Worm (Caenorhabditis elegans) whole organism, late embryonic: ENCODE measurements around the gene F47B7.2.

ENCODE experiments used
- Y22D7AL.16 ChIP-seq: sonication (generic microtip); optimal IDR thresholded peaks from 2 replicates; lab custom pipeline; 2016; ENCODE audit warnings: missing genetic modification characterization, missing compliant biosample characterization
- ama-1 ChIP-seq: fragments of 150-350 bp; optimal IDR thresholded peaks from 2 replicates; lab custom pipeline; 2014
- ceh-22 ChIP-seq: sonication (generic microtip); optimal IDR thresholded peaks from 2 replicates; lab custom pipeline; 2017; ENCODE audit warnings: missing biosample characterization, missing genetic modification characterization
- eyg-1 ChIP-seq: sonication (generic microtip); optimal IDR thresholded peaks from 2 replicates; lab custom pipeline; 2016; ENCODE audit warnings: missing genotype, missing genetic modification characterization, missing compliant biosample characterization
- pat-9 ChIP-seq: fragments of 200-800 bp; sonication (Bioruptor generic); optimal IDR thresholded peaks from 2 replicates; lab custom pipeline; 2018; ENCODE audit warnings: mild to moderate bottlenecking, missing genetic modification characterization, moderate library complexity, missing compliant biosample characterization
- sdc-2 ChIP-seq: sonication (generic microtip); optimal IDR thresholded peaks from 2 replicates; lab custom pipeline; 2016; ENCODE audit warnings: missing genotype, missing genetic modification characterization, missing compliant biosample characterization
- sox-4 ChIP-seq: sonication (generic microtip); optimal IDR thresholded peaks from 2 replicates; lab custom pipeline; 2017; ENCODE audit warnings: mild to moderate bottlenecking, missing genetic modification characterization, inconsistent platforms, missing compliant biosample characterization
- syd-9 ChIP-seq: sonication (generic microtip); optimal IDR thresholded peaks from 2 replicates; lab custom pipeline; 2016; ENCODE audit warnings: mild to moderate bottlenecking, missing genetic modification characterization, moderate library complexity, missing compliant biosample characterization
- unc-3 ChIP-seq, 2 experiments: fragments of 200-800 bp in 1 of 2; sonication (Bioruptor generic) in 1 of 2; sonication (generic microtip) in 1 of 2; conservative IDR thresholded peaks in 1 of 2; optimal IDR thresholded peaks in 1 of 2; 2 replicates each; pipeline versions ENCODE4 v1.3.6 to Lab custom; 2016 to 2022; ENCODE audit warnings: missing compliant biosample characterization in 2 of 2, missing genetic modification characterization in 2 of 2, missing genetic modification reagents in 1 of 2
- zip-5 ChIP-seq: sonication (generic microtip); optimal IDR thresholded peaks from 2 replicates; lab custom pipeline; 2016; ENCODE audit warnings: missing genetic modification characterization, missing compliant biosample characterization
- ztf-16 ChIP-seq: sonication (generic microtip); optimal IDR thresholded peaks from 2 replicates; lab custom pipeline; 2017; ENCODE audit warnings: missing genetic modification characterization, missing compliant biosample characterization

- TF ChIP-seq unc-3 (GFP tag; conservative IDR thresholded peaks at IDR 0.05; lab: Robert Waterston, UW) (no peak), unc-3 (tag; optimal IDR thresholded peaks at IDR 0.05; lab: Kevin White, UChicago) (no peak), syd-9 (tag; lab: Kevin White, UChicago) (no peak), eyg-1 (tag; lab: Kevin White, UChicago) (no peak), sdc-2 (tag; lab: Kevin White, UChicago) (no peak), pat-9 (tag; lab: Kevin White, UChicago) (no peak), zip-5 (tag; lab: Kevin White, UChicago) (no peak), ceh-22 (tag; lab: Kevin White, UChicago) (no peak), ama-1 (no peak), ztf-16 (tag; lab: Kevin White, UChicago) (no peak), sox-4 (tag; lab: Kevin White, UChicago) (no peak), Y22D7AL.16 (tag; lab: Kevin White, UChicago) (no peak)
These were observed 21.2 kb upstream of the F47B7.2 start for ce11 chrX:3751370-3751769.
